Comparison of ENCODE assay signal across 1 fruit fly cellular context in the genomic region with DNA sequence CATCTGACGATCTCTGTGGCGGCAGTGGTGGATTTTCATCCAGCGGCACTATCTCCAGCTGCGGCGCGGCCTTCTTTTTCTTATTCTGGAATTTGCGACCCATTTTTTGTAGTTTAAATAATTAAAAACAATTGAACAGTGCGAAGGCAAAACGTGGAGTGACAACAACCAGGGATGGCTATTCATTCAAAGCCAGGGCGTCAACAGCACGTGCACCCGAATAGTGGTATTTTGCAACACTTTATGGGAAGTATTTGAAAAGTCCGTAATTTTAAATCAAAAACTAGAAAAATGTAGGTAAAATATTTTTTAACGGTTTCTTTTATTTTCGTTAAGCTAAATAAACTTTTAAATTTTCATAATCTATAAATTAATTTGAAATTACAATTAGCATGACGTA.
TF ChIP-seq lines count a peak whose summit lies in the region.

A gene (minus strand): TSS at position 191 of the 400 bp plus-strand sequence.

TF ChIP-seq in whole organism, embryonic, 481 proteins besides CTCF, POLR2A, EP300 and RAD21 (continued from another document and continues in another):
- TF ChIP-seq en (GFP tag; optimal IDR thresholded peaks at IDR 0.05; lab: Kevin White, UChicago) (peak; percentile 4), CG11695 (GFP tag; IDR thresholded peaks at IDR 0.05; lab: Robert Waterston, UW) (no peak), HLH4C (GFP tag; IDR thresholded peaks at IDR 0.05; lab: Robert Waterston, UW; ENCODE audit: partially characterized antibody) (no peak), CG16813 (GFP tag; IDR thresholded peaks at IDR 0.05; lab: Robert Waterston, UW; ENCODE audit: partially characterized antibody) (no peak), crol (GFP tag; IDR thresholded peaks at IDR 0.05; lab: Robert Waterston, UW) (no peak), E2f2 (GFP tag; IDR thresholded peaks at IDR 0.05; lab: Robert Waterston, UW) (peak; percentile 81), cad (GFP tag; optimal IDR thresholded peaks at IDR 0.05; lab: Kevin White, UChicago) (no peak), eyg (GFP tag; optimal IDR thresholded peaks at IDR 0.05; lab: Kevin White, UChicago) (no peak), CG10431 (GFP tag; optimal IDR thresholded peaks at IDR 0.05; lab: Kevin White, UChicago) (no peak), Dip3 (GFP tag; optimal IDR thresholded peaks at IDR 0.05; lab: Kevin White, UChicago) (peak; percentile 54), nau (GFP tag; optimal IDR thresholded peaks at IDR 0.05; lab: Kevin White, UChicago) (no peak), dpn (GFP tag; optimal IDR thresholded peaks at IDR 0.05; lab: Kevin White, UChicago) (peak; percentile 48 to 62), CG18011 (GFP tag; optimal IDR thresholded peaks at IDR 0.05; lab: Kevin White, UChicago) (no peak), odd (GFP tag; optimal IDR thresholded peaks at IDR 0.05; lab: Kevin White, UChicago) (no peak), CG13775 (GFP tag; optimal IDR thresholded peaks at IDR 0.05; lab: Kevin White, UChicago) (no peak), hth (optimal IDR thresholded peaks at IDR 0.05; lab: Kevin White, UChicago) (no peak), CG34376 (GFP tag; optimal IDR thresholded peaks at IDR 0.05; lab: Kevin White, UChicago) (no peak), knrl (GFP tag; IDR thresholded peaks at IDR 0.05; lab: Robert Waterston, UW; ENCODE audit: partially characterized antibody) (no peak), CG9609 (GFP tag; optimal IDR thresholded peaks at IDR 0.05; lab: Kevin White, UChicago) (peak; percentile 38), toy (GFP tag; IDR thresholded peaks at IDR 0.05; lab: Robert Waterston, UW) (no peak), CG13287 (GFP tag; IDR thresholded peaks at IDR 0.05; lab: Robert Waterston, UW; ENCODE audit: partially characterized antibody) (peak; percentile 38; the same call in 1 of the 2 replicates), CG18599 (GFP tag; optimal IDR thresholded peaks at IDR 0.05; lab: Kevin White, UChicago) (no peak), CG2875 (GFP tag; optimal IDR thresholded peaks at IDR 0.05; lab: Kevin White, UChicago) (no peak), sr (GFP tag; IDR thresholded peaks at IDR 0.05; lab: Robert Waterston, UW) (no peak), lola (GFP tag; optimal IDR thresholded peaks at IDR 0.05; lab: Kevin White, UChicago) (no peak), luna (GFP tag; optimal IDR thresholded peaks at IDR 0.05; lab: Kevin White, UChicago) (no peak), Nf-YA (GFP tag; IDR thresholded peaks at IDR 0.05; lab: Robert Waterston, UW) (no peak), CG10979 (tag; optimal IDR thresholded peaks at IDR 0.05; lab: Kevin White, UChicago) (no peak), Dp (GFP tag; optimal IDR thresholded peaks at IDR 0.05; lab: Kevin White, UChicago) (peak; percentile 74), CG17829 (tag; optimal IDR thresholded peaks at IDR 0.05; lab: Kevin White, UChicago) (peak; percentile 46), Scr (GFP tag; IDR thresholded peaks at IDR 0.05; lab: Robert Waterston, UW; ENCODE audit: partially characterized antibody) (peak; percentile 40; the same call in 1 of the 2 replicates), scrt (GFP tag; optimal IDR thresholded peaks at IDR 0.05; lab: Kevin White, UChicago) (no peak), hkb (optimal IDR thresholded peaks at IDR 0.05; lab: Kevin White, UChicago) (no peak), hkb (GFP tag; IDR thresholded peaks at IDR 0.05; lab: Robert Waterston, UW) (peak; percentile 16; the same call in 1 of the 2 replicates), CG9817 (tag; optimal IDR thresholded peaks at IDR 0.05; lab: Kevin White, UChicago) (no peak), CG4282 (GFP tag; optimal IDR thresholded peaks at IDR 0.05; lab: Kevin White, UChicago) (peak; percentile 18), Fer1 (GFP tag; optimal IDR thresholded peaks at IDR 0.05; lab: Kevin White, UChicago) (peak; percentile 42), CG8388 (GFP tag; optimal IDR thresholded peaks at IDR 0.05; lab: Kevin White, UChicago) (no peak), her (GFP tag; optimal IDR thresholded peaks at IDR 0.05; lab: Kevin White, UChicago) (peak; percentile 31), CG30403 (GFP tag; optimal IDR thresholded peaks at IDR 0.05; lab: Kevin White, UChicago) (peak; percentile 32), row (GFP tag; IDR thresholded peaks at IDR 0.05; lab: Robert Waterston, UW) (peak; percentile 67), lov (optimal IDR thresholded peaks at IDR 0.05; lab: Kevin White, UChicago) (no peak), lov (GFP tag; IDR thresholded peaks at IDR 0.05; lab: Robert Waterston, UW) (no peak), sob (GFP tag; IDR thresholded peaks at IDR 0.05; lab: Robert Waterston, UW) (peak; percentile 70), D19B (GFP tag; optimal IDR thresholded peaks at IDR 0.05; lab: Kevin White, UChicago) (no peak), inv (GFP tag; IDR thresholded peaks at IDR 0.05; lab: Robert Waterston, UW; ENCODE audit: partially characterized antibody) (no peak), HLH54F (GFP tag; optimal IDR thresholded peaks at IDR 0.05; lab: Kevin White, UChicago) (peak; percentile 59), ftz-f1 (GFP tag; optimal IDR thresholded peaks at IDR 0.05; lab: Kevin White, UChicago) (peak; percentile 48), ase (GFP tag; IDR thresholded peaks at IDR 0.05; lab: Robert Waterston, UW) (no peak), CG11398 (GFP tag; optimal IDR thresholded peaks at IDR 0.05; lab: Kevin White, UChicago) (no peak), tna (GFP tag; IDR thresholded peaks at IDR 0.05; lab: Robert Waterston, UW; ENCODE audit: partially characterized antibody) (no peak), insv (GFP tag; optimal IDR thresholded peaks at IDR 0.05; lab: Kevin White, UChicago) (no peak), Elba2 (GFP tag; optimal IDR thresholded peaks at IDR 0.05; lab: Kevin White, UChicago) (no peak), gsb-n (tag; optimal IDR thresholded peaks at IDR 0.05; lab: Kevin White, UChicago) (no peak), btn (GFP tag; optimal IDR thresholded peaks at IDR 0.05; lab: Kevin White, UChicago) (no peak), chinmo (GFP tag; IDR thresholded peaks at IDR 0.05; lab: Robert Waterston, UW; ENCODE audit: partially characterized antibody) (no peak), CG3838 (GFP tag; optimal IDR thresholded peaks at IDR 0.05; lab: Kevin White, UChicago) (no peak), fu2 (GFP tag; optimal IDR thresholded peaks at IDR 0.05; lab: Kevin White, UChicago) (peak; percentile 45), Hr51 (GFP tag; optimal IDR thresholded peaks at IDR 0.05; lab: Kevin White, UChicago) (peak in 1 of 2 experiments; percentile 32), slp2 (GFP tag; optimal IDR thresholded peaks at IDR 0.05; lab: Kevin White, UChicago) (peak; percentile 25), CG4820 (GFP tag; optimal IDR thresholded peaks at IDR 0.05; lab: Kevin White, UChicago) (no peak), Dfd (GFP tag; optimal IDR thresholded peaks at IDR 0.05; lab: Kevin White, UChicago) (no peak), NFAT (GFP tag; IDR thresholded peaks at IDR 0.05; lab: Robert Waterston, UW) (peak; percentile 48; the same call in 1 of the 2 replicates), BtbVII (GFP tag; optimal IDR thresholded peaks at IDR 0.05; lab: Kevin White, UChicago) (peak; percentile 5), Max (GFP tag; optimal IDR thresholded peaks at IDR 0.05; lab: Kevin White, UChicago) (peak; percentile 98), slbo (GFP tag; IDR thresholded peaks at IDR 0.05; lab: Robert Waterston, UW) (peak; percentile 71), CG6654 (GFP tag; optimal IDR thresholded peaks at IDR 0.05; lab: Kevin White, UChicago) (no peak), Taf1 (GFP tag; IDR thresholded peaks at IDR 0.05; lab: Robert Waterston, UW) (no peak), fd64A (GFP tag; optimal IDR thresholded peaks at IDR 0.05; lab: Kevin White, UChicago) (no peak), Dek (tag; optimal IDR thresholded peaks at IDR 0.05; lab: Kevin White, UChicago) (peak; percentile 1), B-H1 (GFP tag; IDR thresholded peaks at IDR 0.05; lab: Robert Waterston, UW) (no peak), CG10321 (GFP tag; IDR thresholded peaks at IDR 0.05; lab: Robert Waterston, UW) (no peak), CG12391 (tag; optimal IDR thresholded peaks at IDR 0.05; lab: Kevin White, UChicago) (peak; percentile 48), CG13123 (GFP tag; optimal IDR thresholded peaks at IDR 0.05; lab: Kevin White, UChicago) (no peak), Hr78 (GFP tag; optimal IDR thresholded peaks at IDR 0.05; lab: Kevin White, UChicago) (no peak), Ssrp (tag; optimal IDR thresholded peaks at IDR 0.05; lab: Kevin White, UChicago) (no peak), CG2678 (tag; optimal IDR thresholded peaks at IDR 0.05; lab: Kevin White, UChicago) (no peak), unc-4 (GFP tag; IDR thresholded peaks at IDR 0.05; lab: Robert Waterston, UW; ENCODE audit: partially characterized antibody) (no peak), Antp (GFP tag; optimal IDR thresholded peaks at IDR 0.05; lab: Kevin White, UChicago) (peak; percentile 44), MTF-1 (GFP tag; optimal IDR thresholded peaks at IDR 0.05; lab: Kevin White, UChicago; ENCODE audit: borderline replicate concordance) (no peak), kni (GFP tag; optimal IDR thresholded peaks at IDR 0.05; lab: Kevin White, UChicago) (no peak), ato (GFP tag; IDR thresholded peaks at IDR 0.05; lab: Robert Waterston, UW; ENCODE audit: partially characterized antibody) (no peak), CG14965 (GFP tag; optimal IDR thresholded peaks at IDR 0.05; lab: Kevin White, UChicago; ENCODE audit: borderline replicate concordance) (no peak), CG11723 (GFP tag; optimal IDR thresholded peaks at IDR 0.05; lab: Kevin White, UChicago) (no peak), Ets65A (GFP tag; lab: Kevin White, UChicago) (peak; percentile 70), D19A (tag; optimal IDR thresholded peaks at IDR 0.05; lab: Kevin White, UChicago) (no peak), Mad (GFP tag; optimal IDR thresholded peaks at IDR 0.05; lab: Kevin White, UChicago) (peak; percentile 24), jumu (GFP tag; optimal IDR thresholded peaks at IDR 0.05; lab: Kevin White, UChicago) (peak; percentile 29), CG9437 (GFP tag; optimal IDR thresholded peaks at IDR 0.05; lab: Kevin White, UChicago) (no peak), Meics (GFP tag; optimal IDR thresholded peaks at IDR 0.05; lab: Kevin White, UChicago) (no peak), Bdp1 (GFP tag; optimal IDR thresholded peaks at IDR 0.05; lab: Kevin White, UChicago) (no peak), Lpt (GFP tag; optimal IDR thresholded peaks at IDR 0.05; lab: Kevin White, UChicago) (no peak), CG2116 (GFP tag; optimal IDR thresholded peaks at IDR 0.05; lab: Kevin White, UChicago) (peak; percentile 23), caup (GFP tag; optimal IDR thresholded peaks at IDR 0.05; lab: Kevin White, UChicago; ENCODE audit: severe bottlenecking) (no peak), mam (GFP tag; optimal IDR thresholded peaks at IDR 0.05; lab: Kevin White, UChicago) (peak; percentile 69), ranshi (GFP tag; IDR thresholded peaks at IDR 0.05; lab: Robert Waterston, UW) (no peak), Hsf (GFP tag; optimal IDR thresholded peaks at IDR 0.05; lab: Kevin White, UChicago) (peak; percentile 18), CG7372 (GFP tag; IDR thresholded peaks at IDR 0.05; lab: Robert Waterston, UW) (no peak), CG2712 (tag; optimal IDR thresholded peaks at IDR 0.05; lab: Kevin White, UChicago) (peak; percentile 43), ash1 (GFP tag; optimal IDR thresholded peaks at IDR 0.05; lab: Kevin White, UChicago) (no peak), zf30C (GFP tag; optimal IDR thresholded peaks at IDR 0.05; lab: Kevin White, UChicago) (no peak), exex (tag; optimal IDR thresholded peaks at IDR 0.05; lab: Kevin White, UChicago) (no peak), HHEX (GFP tag; optimal IDR thresholded peaks at IDR 0.05; lab: Kevin White, UChicago) (peak; percentile 18), CG2889 (GFP tag; IDR thresholded peaks at IDR 0.05; lab: Robert Waterston, UW) (no peak), CG9797 (GFP tag; optimal IDR thresholded peaks at IDR 0.05; lab: Kevin White, UChicago) (peak; percentile 36), CG10565 (GFP tag; optimal IDR thresholded peaks at IDR 0.05; lab: Kevin White, UChicago) (no peak), Jarid2 (GFP tag; optimal IDR thresholded peaks at IDR 0.05; lab: Kevin White, UChicago) (no peak), Dip2 (GFP tag; IDR thresholded peaks at IDR 0.05; lab: Robert Waterston, UW) (no peak), salm (tag; optimal IDR thresholded peaks at IDR 0.05; lab: Kevin White, UChicago) (no peak), CG4707 (GFP tag; optimal IDR thresholded peaks at IDR 0.05; lab: Kevin White, UChicago) (no peak), tio (GFP tag; optimal IDR thresholded peaks at IDR 0.05; lab: Kevin White, UChicago) (no peak), CG12219 (GFP tag; optimal IDR thresholded peaks at IDR 0.05; lab: Kevin White, UChicago) (no peak), CG9876 (GFP tag; optimal IDR thresholded peaks at IDR 0.05; lab: Kevin White, UChicago) (peak; percentile 4), CG18619 (GFP tag; optimal IDR thresholded peaks at IDR 0.05; lab: Kevin White, UChicago) (no peak), oc (tag; optimal IDR thresholded peaks at IDR 0.05; lab: Kevin White, UChicago) (no peak), CG33557 (GFP tag; optimal IDR thresholded peaks at IDR 0.05; lab: Kevin White, UChicago) (peak; percentile 13), BEAF-32 (GFP tag; optimal IDR thresholded peaks at IDR 0.05; lab: Kevin White, UChicago) (peak; percentile 35), CG10366 (GFP tag; IDR thresholded peaks at IDR 0.05; lab: Robert Waterston, UW) (no peak), bsh (GFP tag; optimal IDR thresholded peaks at IDR 0.05; lab: Kevin White, UChicago) (no peak), CG18764 (GFP tag; optimal IDR thresholded peaks at IDR 0.05; lab: Kevin White, UChicago) (no peak), psq (GFP tag; optimal IDR thresholded peaks at IDR 0.05; lab: Kevin White, UChicago) (peak; percentile 3), Mrtf (GFP tag; IDR thresholded peaks at IDR 0.05; lab: Robert Waterston, UW) (no peak), CG10959 (GFP tag; IDR thresholded peaks at IDR 0.05; lab: Robert Waterston, UW) (no peak), CG3281 (GFP tag; optimal IDR thresholded peaks at IDR 0.05; lab: Kevin White, UChicago) (peak; percentile 86), jing (GFP tag; optimal IDR thresholded peaks at IDR 0.05; lab: Kevin White, UChicago) (no peak), vfl (GFP tag; optimal IDR thresholded peaks at IDR 0.05; lab: Kevin White, UChicago) (peak; percentile 47), CrebB (tag; optimal IDR thresholded peaks at IDR 0.05; lab: Kevin White, UChicago) (no peak), CG10543 (GFP tag; optimal IDR thresholded peaks at IDR 0.05; lab: Kevin White, UChicago) (no peak), CG9932 (GFP tag; IDR thresholded peaks at IDR 0.05; lab: Robert Waterston, UW) (peak; percentile 61), gce (GFP tag; IDR thresholded peaks at IDR 0.05; lab: Robert Waterston, UW) (no peak)
